Fruit fly (Drosophila melanogaster) whole organism, adult: Measurements from ENCODE around the gene CG13482.

Experiments used
- CG12768 ChIP-seq: fragments of 200-800 bp; sonication (Bioruptor generic); optimal IDR thresholded peaks from 2 replicates; lab custom pipeline; 2017; ENCODE audit warnings: missing biosample characterization, missing genetic modification characterization, mild to moderate bottlenecking, moderate library complexity, missing genetic modification reagents
- CG14711 ChIP-seq: fragments of 200-800 bp; sonication (Bioruptor generic); optimal IDR thresholded peaks from 2 replicates; lab custom pipeline; 2018; ENCODE audit warnings: missing biosample characterization, mild to moderate bottlenecking, missing genetic modification characterization, moderate library complexity
- Clk ChIP-seq: fragments of 200-800 bp; sonication (Bioruptor generic); optimal IDR thresholded peaks from 2 replicates; lab custom pipeline; 2017; ENCODE audit warnings: missing biosample characterization, missing genetic modification characterization
- Crg-1 ChIP-seq: fragments of 200-800 bp; sonication (Bioruptor generic); optimal IDR thresholded peaks from 2 replicates; lab custom pipeline; 2016; ENCODE audit warnings: missing biosample characterization, missing genetic modification characterization
- cnc ChIP-seq, 2 experiments: fragments of >200 bp; optimal IDR thresholded peaks; 2 replicates each; lab custom pipeline; 2017

DNA sequence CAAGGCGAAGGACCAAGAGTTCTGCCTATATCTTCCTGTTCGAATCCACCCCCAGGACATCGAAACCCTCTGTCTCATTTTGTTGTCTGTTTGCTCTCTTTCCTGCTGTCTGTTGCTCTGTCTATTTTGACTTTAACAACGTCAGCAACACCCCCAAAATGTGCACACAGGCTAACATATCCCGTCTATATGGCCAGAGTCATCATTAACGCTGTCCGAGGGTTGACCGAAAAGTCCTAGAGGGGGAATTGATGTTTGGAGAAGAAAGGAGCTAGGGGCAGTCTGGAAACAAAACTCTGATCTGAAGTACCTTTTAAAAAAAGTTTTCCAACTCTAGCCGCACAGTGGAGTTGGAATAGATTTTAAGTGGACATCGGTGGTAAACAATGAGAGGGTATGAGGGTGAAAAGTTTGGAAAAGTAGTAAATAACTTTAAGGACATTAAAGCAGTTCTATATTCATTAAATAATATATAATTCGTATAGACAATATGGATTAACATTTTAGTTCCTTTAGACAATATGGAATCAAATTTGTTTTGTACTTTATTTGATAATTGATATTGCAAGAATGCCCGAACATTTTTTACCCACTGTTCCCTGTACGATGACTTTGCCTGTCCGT lies 28.3 kb upstream of the CG13482 start:
- TF ChIP-seq CG12768 (GFP tag; lab: Kevin White, UChicago) (no peak), Clk (GFP tag; lab: Kevin White, UChicago) (no peak), cnc (optimal IDR thresholded peaks at IDR 0.05; lab: Kevin White, UChicago) (no peak), CG14711 (tag; lab: Kevin White, UChicago) (no peak), Crg-1 (GFP tag; lab: Kevin White, UChicago) (no peak)
